Fruit fly (Drosophila melanogaster) whole organism, embryonic: ENCODE data around the gene dind.

Experiments used
- Awh ChIP-seq: fragments of 200-800 bp; sonication (Bioruptor generic); IDR thresholded peaks from 2 replicates; pipeline ENCODE4, ENCODE4 v1.3.6; 2022; ENCODE audit warnings: missing biosample characterization, missing genetic modification characterization
- Bdp1 ChIP-seq: fragments of 200-800 bp; sonication (Bioruptor generic); optimal IDR thresholded peaks from 3 replicates; lab custom pipeline; 2016; ENCODE audit warnings: missing biosample characterization, missing genetic modification characterization
- Bgb ChIP-seq: fragments of 200-800 bp; sonication (Bioruptor generic); IDR thresholded peaks from 2 replicates; pipeline ENCODE4 v1.3.6; 2022; ENCODE audit warnings: missing biosample characterization, missing genetic modification characterization; ENCODE audit not compliant: partially characterized antibody
- CG10147 ChIP-seq: fragments of 200-800 bp; sonication (Bioruptor generic); optimal IDR thresholded peaks from 2 replicates; lab custom pipeline; 2019; ENCODE audit warnings: missing biosample characterization, mild to moderate bottlenecking, missing genetic modification characterization, moderate library complexity
- CG1024 ChIP-seq: fragments of 200-800 bp; sonication (Bioruptor generic); IDR thresholded peaks from 2 replicates; pipeline ENCODE4 v1.3.6; 2022; ENCODE audit warnings: missing biosample characterization, missing genetic modification characterization
- CG10462 ChIP-seq: fragments of 200-800 bp; sonication (Bioruptor generic); optimal IDR thresholded peaks from 2 replicates; lab custom pipeline; 2016; ENCODE audit warnings: missing biosample characterization, missing genetic modification characterization
- CG17802 ChIP-seq: fragments of 200-800 bp; sonication (Bioruptor generic); optimal IDR thresholded peaks from 2 replicates; lab custom pipeline; 2018; ENCODE audit warnings: missing biosample characterization, mild to moderate bottlenecking, missing genetic modification characterization, moderate library complexity
- CG17829 ChIP-seq: fragments of 200-800 bp; optimal IDR thresholded peaks from 2 replicates; lab custom pipeline; 2019; ENCODE audit warnings: missing biosample characterization, mild to moderate bottlenecking, missing genetic modification characterization, moderate library complexity
- CG17912 ChIP-seq: fragments of 200-800 bp; sonication (Bioruptor generic); optimal IDR thresholded peaks from 2 replicates; lab custom pipeline; 2018; ENCODE audit warnings: missing biosample characterization, mild to moderate bottlenecking, missing genetic modification characterization
- CG18764 ChIP-seq: fragments of 200-800 bp; sonication (Bioruptor generic); optimal IDR thresholded peaks from 3 replicates; lab custom pipeline; 2016; ENCODE audit warnings: missing biosample characterization, missing genetic modification characterization
- CG32767 ChIP-seq: fragments of 200-800 bp; sonication (Bioruptor generic); IDR thresholded peaks from 2 replicates; pipeline ENCODE4 v1.3.6; 2022; ENCODE audit warnings: missing biosample characterization, missing genetic modification characterization
- CG3838 ChIP-seq: fragments of 200-800 bp; sonication (Bioruptor generic); optimal IDR thresholded peaks from 3 replicates; lab custom pipeline; 2016; ENCODE audit warnings: missing biosample characterization, missing genetic modification characterization
- CG43689 ChIP-seq: fragments of 200-800 bp; sonication (Bioruptor generic); IDR thresholded peaks from 2 replicates; pipeline ENCODE4 v1.3.6; 2022; ENCODE audit warnings: missing biosample characterization, missing genetic modification characterization
- CG4424 ChIP-seq: fragments of 200-800 bp; sonication (Bioruptor generic); optimal IDR thresholded peaks from 3 replicates; lab custom pipeline; 2016; ENCODE audit warnings: missing biosample characterization, missing genetic modification characterization
- CG4707 ChIP-seq: fragments of 200-800 bp; sonication (Bioruptor generic); optimal IDR thresholded peaks from 2 replicates; lab custom pipeline; 2018; ENCODE audit warnings: missing biosample characterization, mild to moderate bottlenecking, missing genetic modification characterization, moderate library complexity
- CG4854 ChIP-seq: fragments of 200-800 bp; sonication (Bioruptor generic); optimal IDR thresholded peaks from 2 replicates; lab custom pipeline; 2016; ENCODE audit warnings: missing biosample characterization, missing genetic modification characterization, inconsistent platforms
- CG5180 ChIP-seq: fragments of 200-800 bp; sonication (Bioruptor generic); optimal IDR thresholded peaks from 3 replicates; lab custom pipeline; 2017; ENCODE audit warnings: missing biosample characterization, missing genetic modification characterization, mild to moderate bottlenecking, moderate library complexity, missing genetic modification reagents
- CG6683 ChIP-seq: fragments of 200-800 bp; sonication (Bioruptor generic); optimal IDR thresholded peaks from 2 replicates; lab custom pipeline; 2017; ENCODE audit warnings: missing biosample characterization, mild to moderate bottlenecking, missing genetic modification characterization, missing genetic modification reagents
- CG6791 ChIP-seq: fragments of 200-800 bp; sonication (Bioruptor generic); IDR thresholded peaks from 3 replicates; pipeline ENCODE4 v1.3.6; 2022; ENCODE audit warnings: missing biosample characterization, missing genetic modification characterization; ENCODE audit not compliant: partially characterized antibody
- CG7357 ChIP-seq: fragments of 200-800 bp; sonication (Bioruptor generic); IDR thresholded peaks from 3 replicates; pipeline ENCODE4 v1.3.6; 2022; ENCODE audit warnings: missing biosample characterization, missing genetic modification characterization
- CG7987 ChIP-seq: fragments of 200-800 bp; sonication (Bioruptor generic); optimal IDR thresholded peaks from 2 replicates; lab custom pipeline; 2018; ENCODE audit warnings: missing biosample characterization, mild to moderate bottlenecking, missing genetic modification characterization, moderate library complexity
- Camta ChIP-seq: fragments of 200-800 bp; sonication (Bioruptor generic); optimal IDR thresholded peaks from 2 replicates; lab custom pipeline; 2016; ENCODE audit warnings: missing biosample characterization, missing genetic modification characterization
- D19B ChIP-seq: fragments of 200-800 bp; sonication (Bioruptor generic); optimal IDR thresholded peaks from 2 replicates; lab custom pipeline; 2017; ENCODE audit warnings: missing biosample characterization, mild to moderate bottlenecking, missing genetic modification characterization
- Doc2 ChIP-seq: fragments of 200-800 bp; sonication (Bioruptor generic); IDR thresholded peaks from 2 replicates; pipeline ENCODE4 v1.3.6; 2022; ENCODE audit warnings: missing biosample characterization, missing genetic modification characterization
- Dref ChIP-seq: fragments of 200-800 bp; sonication (Bioruptor generic); IDR thresholded peaks from 2 replicates; pipeline ENCODE4 v1.3.6; 2022; ENCODE audit warnings: missing biosample characterization, missing genetic modification characterization
- Drgx ChIP-seq: fragments of 200-800 bp; sonication (Bioruptor generic); IDR thresholded peaks from 2 replicates; pipeline ENCODE4 v1.3.6; 2022; ENCODE audit warnings: missing biosample characterization, missing genetic modification characterization
- Gug ChIP-seq: fragments of 200-800 bp; sonication (Bioruptor generic); IDR thresholded peaks from 4 replicates; pipeline ENCODE4 v1.3.6; 2022; ENCODE audit warnings: missing biosample characterization, missing genetic modification characterization
- Hand ChIP-seq: fragments of 200-800 bp; sonication (Bioruptor generic); optimal IDR thresholded peaks from 2 replicates; lab custom pipeline; 2017; ENCODE audit warnings: mild to moderate bottlenecking, missing biosample characterization, missing genetic modification reagents, missing genetic modification characterization
- Hmr ChIP-seq: fragments of 200-800 bp; sonication (Bioruptor generic); optimal IDR thresholded peaks from 3 replicates; lab custom pipeline; 2017; ENCODE audit warnings: mild to moderate bottlenecking, missing biosample characterization, missing genetic modification reagents, missing genetic modification characterization
- Lim3 ChIP-seq: fragments of 200-800 bp; sonication (Bioruptor generic); IDR thresholded peaks from 2 replicates; pipeline ENCODE4 v1.3.6; 2022; ENCODE audit warnings: missing biosample characterization, missing genetic modification characterization
- Lpt ChIP-seq: fragments of >200 bp; optimal IDR thresholded peaks from 2 replicates; lab custom pipeline; 2018; ENCODE audit warnings: missing biosample characterization, missing genetic modification characterization
- Max ChIP-seq: fragments of 200-800 bp; sonication (Bioruptor generic); optimal IDR thresholded peaks from 2 replicates; lab custom pipeline; 2016; ENCODE audit warnings: missing biosample characterization, mild to moderate bottlenecking, missing genetic modification characterization
- Meics ChIP-seq: fragments of 200-800 bp; sonication (Bioruptor generic); optimal IDR thresholded peaks from 2 replicates; lab custom pipeline; 2017; ENCODE audit warnings: missing biosample characterization, mild to moderate bottlenecking, missing genetic modification characterization
- Myb ChIP-seq: fragments of 200-800 bp; sonication (Bioruptor generic); optimal IDR thresholded peaks from 2 replicates; lab custom pipeline; 2016; ENCODE audit warnings: missing biosample characterization, missing genetic modification characterization
- Opbp ChIP-seq: fragments of 200-800 bp; sonication (Bioruptor generic); IDR thresholded peaks from 3 replicates; pipeline ENCODE4 v1.3.6; 2022; ENCODE audit warnings: missing biosample characterization, missing genetic modification characterization; ENCODE audit not compliant: partially characterized antibody
- Ptx1 ChIP-seq: fragments of 200-800 bp; sonication (Bioruptor generic); IDR thresholded peaks from 2 replicates; pipeline ENCODE4 v1.3.6; 2022; ENCODE audit warnings: missing biosample characterization, missing genetic modification characterization
- Sry-δ ChIP-seq: fragments of 200-800 bp; sonication (Bioruptor generic); optimal IDR thresholded peaks from 2 replicates; lab custom pipeline; 2016; ENCODE audit warnings: missing biosample characterization, missing genetic modification characterization
- aop ChIP-seq: fragments of 200-800 bp; sonication (Bioruptor generic); IDR thresholded peaks from 2 replicates; pipeline ENCODE4 v1.3.6; 2022; ENCODE audit warnings: missing biosample characterization, missing genetic modification characterization
- br ChIP-seq: fragments of >200 bp; optimal IDR thresholded peaks from 2 replicates; lab custom pipeline; 2017
- bsh ChIP-seq, 2 experiments: fragments of 200-800 bp; sonication (Bioruptor generic); optimal IDR thresholded peaks; 2 replicates each; lab custom pipeline; 2017 to 2018; ENCODE audit warnings: mild to moderate bottlenecking in 2 of 2, missing biosample characterization in 2 of 2, missing genetic modification characterization in 2 of 2, moderate library complexity in 1 of 2
- caup ChIP-seq: fragments of 200-800 bp; sonication (Bioruptor generic); optimal IDR thresholded peaks from 3 replicates; lab custom pipeline; 2017; ENCODE audit warnings: missing biosample characterization, mild to moderate bottlenecking, missing genetic modification characterization, moderate library complexity; ENCODE audit not compliant: severe bottlenecking
- corto ChIP-seq: fragments of 200-800 bp; sonication (Bioruptor generic); optimal IDR thresholded peaks from 2 replicates; lab custom pipeline; 2016; ENCODE audit warnings: missing biosample characterization, mild to moderate bottlenecking, missing genetic modification characterization, moderate library complexity
- crol ChIP-seq: fragments of 200-800 bp; sonication (Bioruptor generic); IDR thresholded peaks from 2 replicates; pipeline ENCODE4 v1.3.6; 2022; ENCODE audit warnings: missing biosample characterization, missing genetic modification characterization
- dmrt99B ChIP-seq: fragments of 200-800 bp; sonication (Bioruptor generic); optimal IDR thresholded peaks from 2 replicates; lab custom pipeline; 2018; ENCODE audit warnings: missing biosample characterization, mild to moderate bottlenecking, missing genetic modification characterization, moderate library complexity
- ewg ChIP-seq: fragments of 200-800 bp; sonication (Bioruptor generic); optimal IDR thresholded peaks from 3 replicates; lab custom pipeline; 2017; ENCODE audit warnings: mild to moderate bottlenecking, missing biosample characterization, missing genetic modification reagents, missing genetic modification characterization
- grn ChIP-seq: fragments of 200-800 bp; sonication (Bioruptor generic); optimal IDR thresholded peaks from 3 replicates; lab custom pipeline; 2017; ENCODE audit warnings: missing biosample characterization, missing genetic modification characterization
- hkb ChIP-seq, 2 experiments: fragments of 200-800 bp in 1 of 2; fragments of >200 bp in 1 of 2; sonication (Bioruptor generic) in 1 of 2; IDR thresholded peaks in 1 of 2; optimal IDR thresholded peaks in 1 of 2; 2 replicates each; pipeline versions ENCODE4 v1.3.6 to Lab custom; 2017 to 2022; ENCODE audit warnings: missing biosample characterization in 1 of 2, missing genetic modification characterization in 1 of 2
- prd ChIP-seq, 3 experiments: fragments of >200 bp in 2 of 3; fragments of 200-800 bp in 1 of 3; sonication (Bioruptor generic) in 1 of 3; optimal IDR thresholded peaks in 2 of 3; IDR thresholded peaks in 1 of 3; 2 replicates in 2 of 3; 3 replicates in 1 of 3; pipeline versions ENCODE4 v1.3.6 to Lab custom; 2017 to 2022; ENCODE audit warnings: missing biosample characterization in 1 of 3, missing genetic modification characterization in 1 of 3
- run ChIP-seq: fragments of 200-800 bp; sonication (Bioruptor generic); optimal IDR thresholded peaks from 3 replicates; lab custom pipeline; 2018; ENCODE audit warnings: missing biosample characterization, mild to moderate bottlenecking, missing genetic modification characterization
- toy ChIP-seq: fragments of 200-800 bp; sonication (Bioruptor generic); IDR thresholded peaks from 2 replicates; pipeline ENCODE4 v1.3.6; 2022; ENCODE audit warnings: missing biosample characterization, missing genetic modification characterization
- yki ChIP-seq: fragments of >200 bp; optimal IDR thresholded peaks from 3 replicates; lab custom pipeline; 2018

Gene dind

DNA sequence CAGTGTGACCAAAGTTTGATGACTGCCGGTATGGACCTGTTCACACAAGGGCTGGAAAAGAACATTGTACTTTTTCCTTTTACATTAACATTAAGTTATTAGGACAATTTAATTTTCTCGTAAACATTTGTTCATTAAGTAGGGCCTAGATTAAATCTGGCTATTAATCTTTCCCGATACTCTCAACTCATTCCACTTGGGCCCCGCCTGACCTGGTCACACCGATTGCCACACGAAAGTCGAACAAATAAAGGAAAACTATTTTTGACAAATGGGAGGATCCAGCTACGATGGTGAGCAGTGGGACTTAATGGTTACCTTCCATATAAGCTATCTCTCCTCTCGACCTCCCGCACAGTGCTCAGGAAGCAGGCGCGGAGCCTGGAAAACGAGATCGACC lies 13.8 kb downstream of the dind start, which contains the start of the genes Cpsf73 and Gos28 (continued):
- TF ChIP-seq Max (GFP tag; lab: Kevin White, UChicago): no peak
- TF ChIP-seq CG1024: no peak
- no peak for TF ChIP-seq Awh (GFP tag; lab: Robert Waterston, UW)
- peak; percentile 15; the same call in 1 of the 2 replicates for TF ChIP-seq Bgb (GFP tag; lab: Robert Waterston, UW)
- no peak for TF ChIP-seq Lpt (GFP tag; lab: Kevin White, UChicago)
- TF ChIP-seq CG7987 (GFP tag; lab: Kevin White, UChicago): no peak
- no peak for TF ChIP-seq toy (GFP tag; lab: Robert Waterston, UW)
- no peak for TF ChIP-seq Ptx1 (GFP tag; lab: Robert Waterston, UW)
- TF ChIP-seq Bdp1 (GFP tag; lab: Kevin White, UChicago): no peak
- peak; percentile 14 for TF ChIP-seq Camta (GFP tag; lab: Kevin White, UChicago)
- TF ChIP-seq dmrt99B: no peak
- TF ChIP-seq CG5180 (GFP tag; lab: Kevin White, UChicago): no peak
- TF ChIP-seq CG4854 (GFP tag; lab: Kevin White, UChicago): no peak
- TF ChIP-seq run (tag; lab: Kevin White, UChicago): no peak
- TF ChIP-seq Gug: no peak
- no peak for TF ChIP-seq D19B (GFP tag; lab: Kevin White, UChicago)
- peak; percentile 5 for TF ChIP-seq grn (GFP tag; lab: Kevin White, UChicago)
- no peak for TF ChIP-seq ewg (GFP tag; lab: Kevin White, UChicago)
- no peak for TF ChIP-seq CG4424 (GFP tag; lab: Kevin White, UChicago)
- no peak for TF ChIP-seq yki (lab: Kevin White, UChicago)
- no peak for TF ChIP-seq Lim3 (GFP tag; lab: Robert Waterston, UW)
- no peak for TF ChIP-seq CG17912 (GFP tag; lab: Kevin White, UChicago)
- TF ChIP-seq Doc2 (GFP tag; lab: Robert Waterston, UW): no peak
- TF ChIP-seq Hand (GFP tag; lab: Kevin White, UChicago): no peak
- no peak for TF ChIP-seq CG6791 (GFP tag; lab: Robert Waterston, UW)
- TF ChIP-seq corto (GFP tag; lab: Kevin White, UChicago): no peak
- TF ChIP-seq CG6683 (GFP tag; lab: Kevin White, UChicago): no peak
- TF ChIP-seq CG3838 (GFP tag; lab: Kevin White, UChicago): no peak
- TF ChIP-seq br: no peak
- TF ChIP-seq CG17802 (tag; lab: Kevin White, UChicago): peak; percentile 98
- TF ChIP-seq Opbp (GFP tag; lab: Robert Waterston, UW): peak; percentile 38; the same call in 1 of the 3 replicates
- TF ChIP-seq Dref (GFP tag; lab: Robert Waterston, UW): no peak
- TF ChIP-seq CG18764 (GFP tag; lab: Kevin White, UChicago): no peak
- TF ChIP-seq aop (GFP tag; lab: Robert Waterston, UW): no peak
- TF ChIP-seq CG10462 (GFP tag; lab: Kevin White, UChicago): no peak
- 0 out of 3 replicates have a peak, but pooled peaks have one; percentile 26 for TF ChIP-seq CG7357 (GFP tag; lab: Robert Waterston, UW)
- TF ChIP-seq CG32767: no peak
- TF ChIP-seq CG4707 (GFP tag; lab: Kevin White, UChicago): no peak
- no peak for TF ChIP-seq caup (GFP tag; lab: Kevin White, UChicago)
- no peak for TF ChIP-seq prd (optimal IDR thresholded peaks at IDR 0.05; lab: Kevin White, UChicago)
- peak; percentile 25; the same call in 1 of the 3 replicates for TF ChIP-seq prd (GFP tag; IDR thresholded peaks at IDR 0.05; lab: Robert Waterston, UW)
- TF ChIP-seq hkb (optimal IDR thresholded peaks at IDR 0.05; lab: Kevin White, UChicago): no peak
- TF ChIP-seq hkb (GFP tag; IDR thresholded peaks at IDR 0.05; lab: Robert Waterston, UW): no peak
- no peak for TF ChIP-seq Hmr
- TF ChIP-seq Myb (GFP tag; lab: Kevin White, UChicago): peak; percentile 19
- TF ChIP-seq CG10147 (GFP tag; lab: Kevin White, UChicago): peak; percentile 13
- peak; percentile 35 for TF ChIP-seq CG17829 (tag; lab: Kevin White, UChicago)
- TF ChIP-seq crol (GFP tag; lab: Robert Waterston, UW): peak; percentile 26; the same call in 1 of the 2 replicates
- TF ChIP-seq CG43689 (GFP tag; lab: Robert Waterston, UW): no peak
- peak; percentile 51 for TF ChIP-seq Sry-δ (GFP tag; lab: Kevin White, UChicago)
- peak in 1 of 2 experiments; percentile 1 for TF ChIP-seq bsh (GFP tag; optimal IDR thresholded peaks at IDR 0.05; lab: Kevin White, UChicago)
- no peak for TF ChIP-seq Meics
- TF ChIP-seq Drgx (GFP tag; lab: Robert Waterston, UW): no peak
